Worm (Caenorhabditis elegans): ENCODE measurements around the gene K10B2.4.
A peak's percentile ranks its signal among the peaks of the same experiment; 100 is the strongest.

The K10B2.4 gene

ce11 chrII:6383183-6383695 lies 22.5 kb upstream of the K10B2.4 start, which contains the start of gene F58F12.1 (continued):
- TF ChIP-seq alr-1 (tag; optimal IDR thresholded peaks at IDR 0.05; ENCODE audit: borderline replicate concordance) (no peak), mef-2 (tag; optimal IDR thresholded peaks at IDR 0.05) (no peak), ces-1 (GFP tag; optimal IDR thresholded peaks at IDR 0.05) (no peak), jun-1 (tag; optimal IDR thresholded peaks at IDR 0.05) (peak; percentile 44), efl-1 (optimal IDR thresholded peaks at IDR 0.05) (peak; percentile 66 to 73), efl-1 (GFP tag; optimal IDR thresholded peaks at IDR 0.05 in 1 of 2) (peak; percentile 61 to 94), lsy-2 (tag; optimal IDR thresholded peaks at IDR 0.05) (peak; percentile 56 to 79), fkh-4 (tag; optimal IDR thresholded peaks at IDR 0.05; ENCODE audit: borderline replicate concordance) (no peak), unc-62 (GFP tag; optimal IDR thresholded peaks at IDR 0.05) (no peak), nhr-20 (tag; optimal IDR thresholded peaks at IDR 0.05) (peak; percentile 62), fkh-10 (GFP tag; optimal IDR thresholded peaks at IDR 0.05) (no peak), swsn-7 (tag; optimal IDR thresholded peaks at IDR 0.05) (peak; percentile 44), nhr-71 (tag; optimal IDR thresholded peaks at IDR 0.05) (peak; percentile 72), tbx-2 (tag; optimal IDR thresholded peaks at IDR 0.05) (peak; percentile 78), zip-4 (GFP tag; optimal IDR thresholded peaks at IDR 0.05) (no peak), mep-1 (tag; optimal IDR thresholded peaks at IDR 0.05) (peak; percentile 81), aha-1 (tag; optimal IDR thresholded peaks at IDR 0.05) (no peak), elt-3 (tag; optimal IDR thresholded peaks at IDR 0.05) (peak in 1 of 6 experiments; percentile 21), F16B12.6 (tag; optimal IDR thresholded peaks at IDR 0.05) (peak; percentile 22), efl-3 (GFP tag; optimal IDR thresholded peaks at IDR 0.05) (no peak), nhr-11 (tag; optimal IDR thresholded peaks at IDR 0.05) (no peak), nhr-19 (GFP tag; conservative IDR thresholded peaks at IDR 0.05) (peak; percentile 46), hlh-17 (GFP tag; optimal IDR thresholded peaks at IDR 0.05; ENCODE audit: borderline replicate concordance) (no peak), elt-2 (tag; optimal IDR thresholded peaks at IDR 0.05) (no peak), Y116A8C.19 (tag; optimal IDR thresholded peaks at IDR 0.05; ENCODE audit: borderline replicate concordance) (no peak), grh-1 (GFP tag; IDR thresholded peaks at IDR 0.05) (no peak), fkh-8 (tag; optimal IDR thresholded peaks at IDR 0.05) (peak; percentile 56), ceh-90 (tag; optimal IDR thresholded peaks at IDR 0.05) (peak; percentile 83), lir-3 (tag; optimal IDR thresholded peaks at IDR 0.05; ENCODE audit: poor library complexity) (peak; percentile 87), lin-15B (tag; optimal IDR thresholded peaks at IDR 0.05) (peak; percentile 87), hpl-2 (GFP tag; optimal IDR thresholded peaks at IDR 0.05) (no peak), C04F5.9 (tag; optimal IDR thresholded peaks at IDR 0.05) (peak; percentile 30), xbp-1 (tag; optimal IDR thresholded peaks at IDR 0.05) (peak; percentile 75), egl-27 (tag; optimal IDR thresholded peaks at IDR 0.05) (no peak), C34B4.2 (tag; optimal IDR thresholded peaks at IDR 0.05) (no peak), unc-30 (tag; optimal IDR thresholded peaks at IDR 0.05) (no peak), unc-86 (tag; optimal IDR thresholded peaks at IDR 0.05) (peak; percentile 3), ceh-8 (GFP tag; optimal IDR thresholded peaks at IDR 0.05) (no peak), zag-1 (tag; optimal IDR thresholded peaks at IDR 0.05) (no peak), pax-3 (tag; optimal IDR thresholded peaks at IDR 0.05) (peak; percentile 38), dsc-1 (tag; optimal IDR thresholded peaks at IDR 0.05) (peak; percentile 35), ztf-4 (tag; optimal IDR thresholded peaks at IDR 0.05) (no peak), mdl-1 (tag; optimal IDR thresholded peaks at IDR 0.05) (peak in 1 of 2 experiments; percentile 27)

- TF ChIP-seq nhr-28 (tag; optimal IDR thresholded peaks at IDR 0.05) (no peak), blmp-1 (tag; optimal IDR thresholded peaks at IDR 0.05) (peak; percentile 5)
These were observed 20.1 kb upstream of the K10B2.4 start, which contains the start of gene F58F12.12 for ce11 chrII:6380866-6381265. F58F12.12 (plus strand) TSS chrII:6381166.
